Worm (Caenorhabditis elegans) whole organism, late embryonic: ENCODE measurements around the gene K07E8.6.

Source experiments
- C08G9.2 ChIP-seq: sonication (generic microtip); optimal IDR thresholded peaks from 2 replicates; lab custom pipeline; 2016; ENCODE audit warnings: mild to moderate bottlenecking, missing genetic modification characterization, moderate library complexity, missing compliant biosample characterization
- odd-2 ChIP-seq: sonication (generic microtip); optimal IDR thresholded peaks from 2 replicates; lab custom pipeline; 2017; ENCODE audit warnings: antibody characterized with exemption, mild to moderate bottlenecking, missing genetic modification characterization, missing compliant biosample characterization
- ttx-3 ChIP-seq: sonication (generic microtip); optimal IDR thresholded peaks from 2 replicates; lab custom pipeline; 2016; ENCODE audit warnings: missing genetic modification reagents, missing genetic modification characterization, missing compliant biosample characterization
- unc-3 ChIP-seq, 2 experiments: fragments of 200-800 bp in 1 of 2; sonication (Bioruptor generic) in 1 of 2; sonication (generic microtip) in 1 of 2; conservative IDR thresholded peaks in 1 of 2; optimal IDR thresholded peaks in 1 of 2; 2 replicates each; pipeline versions ENCODE4 v1.3.6 to Lab custom; 2016 to 2022; ENCODE audit warnings: missing compliant biosample characterization in 2 of 2, missing genetic modification characterization in 2 of 2, missing genetic modification reagents in 1 of 2

ce11 chrII:625926-626325, 13.4 kb downstream of the K07E8.6 start:
- no peak for TF ChIP-seq ttx-3 (tag; lab: Kevin White, UChicago)
- no peak for TF ChIP-seq unc-3 (GFP tag; conservative IDR thresholded peaks at IDR 0.05; lab: Robert Waterston, UW)
- TF ChIP-seq unc-3 (tag; optimal IDR thresholded peaks at IDR 0.05; lab: Kevin White, UChicago) = no peak
- no peak for TF ChIP-seq C08G9.2 (tag; lab: Kevin White, UChicago)
- no peak for TF ChIP-seq odd-2
